Worm (Caenorhabditis elegans): ENCODE results near the gene ilys-5.

The ilys-5 gene

DNA sequence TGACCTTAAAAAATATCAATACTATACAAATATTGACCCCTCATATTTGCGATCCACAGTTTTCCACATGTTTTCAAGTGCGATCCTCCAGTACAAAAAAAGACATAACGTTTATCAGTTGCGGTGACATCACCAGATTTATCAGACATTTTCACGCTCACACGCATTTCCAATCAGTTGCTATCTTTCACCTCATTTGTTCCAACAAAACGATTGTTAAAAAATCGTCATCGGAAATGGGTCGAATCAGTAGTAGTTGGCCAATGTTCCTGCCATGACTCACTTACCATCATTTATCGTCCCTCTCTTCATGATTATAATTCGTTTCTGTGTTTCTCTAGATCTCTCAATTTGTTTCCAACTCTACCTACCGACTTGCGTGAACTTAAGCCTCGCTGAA lies 15.0 kb upstream of the ilys-5 start:
- no peak for TF ChIP-seq B0310.2 (tag; optimal IDR thresholded peaks at IDR 0.05)
- TF ChIP-seq F13C5.2 (tag; optimal IDR thresholded peaks at IDR 0.05), result no peak
- no peak for TF ChIP-seq aly-1 (tag; optimal IDR thresholded peaks at IDR 0.05)
- TF ChIP-seq ceh-36 (tag; optimal IDR thresholded peaks at IDR 0.05), result no peak

DNA sequence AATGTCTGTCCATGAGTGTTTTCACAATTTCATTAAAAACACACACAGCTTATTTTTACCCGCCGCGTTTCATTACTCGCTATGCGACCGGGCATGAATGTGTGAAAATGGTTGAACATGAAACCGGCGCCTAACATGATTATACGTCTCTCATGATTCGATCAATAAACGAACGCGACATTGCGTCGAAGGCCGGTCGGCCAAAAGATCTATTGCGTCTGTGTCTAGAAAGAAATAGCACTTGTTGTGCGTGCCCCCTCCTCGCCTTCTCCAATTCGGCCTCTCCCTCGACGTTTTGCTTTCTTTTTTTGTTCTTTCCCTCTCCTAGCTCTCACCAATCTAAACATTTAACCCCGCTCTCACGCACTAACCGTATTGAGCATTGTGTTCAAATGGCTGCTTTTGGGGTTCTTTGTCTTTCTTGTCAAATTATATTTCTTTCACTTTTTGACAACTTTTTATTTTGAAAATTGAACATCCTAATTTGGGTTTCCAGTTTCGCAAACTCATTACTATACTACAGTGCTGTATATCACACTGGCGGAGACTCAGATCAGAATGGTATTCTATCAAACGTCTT lies 14.5 kb upstream of the ilys-5 start:
- TF ChIP-seq ets-7 (tag; optimal IDR thresholded peaks at IDR 0.05) (no peak), tbx-11 (GFP tag; IDR thresholded peaks at IDR 0.05) (no peak), pes-1 (GFP tag; IDR thresholded peaks at IDR 0.05) (no peak), ama-1 (optimal IDR thresholded peaks at IDR 0.05) (no peak), ceh-13 (GFP tag; optimal IDR thresholded peaks at IDR 0.05) (no peak), hmbx-1 (tag; optimal IDR thresholded peaks at IDR 0.05) (no peak), ceh-36 (tag; optimal IDR thresholded peaks at IDR 0.05) (no peak), B0310.2 (tag; optimal IDR thresholded peaks at IDR 0.05) (no peak), sea-1 (GFP tag; conservative IDR thresholded peaks at IDR 0.05) (no peak), hmg-4 (GFP tag; optimal IDR thresholded peaks at IDR 0.05) (no peak), hnd-1 (tag; optimal IDR thresholded peaks at IDR 0.05) (no peak), F13C5.2 (tag; optimal IDR thresholded peaks at IDR 0.05) (no peak), tra-4 (tag; optimal IDR thresholded peaks at IDR 0.05) (no peak), aly-1 (tag; optimal IDR thresholded peaks at IDR 0.05) (no peak), tbx-37 (GFP tag; conservative IDR thresholded peaks at IDR 0.05) (no peak), scrt-1 (GFP tag; IDR thresholded peaks at IDR 0.05) (no peak), flt-1 (GFP tag; IDR thresholded peaks at IDR 0.05) (no peak)

ce11 chrX:6543665-6544064 lies 7.0 kb upstream of the ilys-5 start:
- TF ChIP-seq tra-4 (tag; optimal IDR thresholded peaks at IDR 0.05) (no peak), B0310.2 (tag; optimal IDR thresholded peaks at IDR 0.05) (no peak), tbx-37 (GFP tag; conservative IDR thresholded peaks at IDR 0.05) (no peak), hmg-4 (GFP tag; optimal IDR thresholded peaks at IDR 0.05) (no peak), F13C5.2 (tag; optimal IDR thresholded peaks at IDR 0.05) (no peak), tbx-11 (GFP tag; IDR thresholded peaks at IDR 0.05) (no peak), sea-1 (GFP tag; conservative IDR thresholded peaks at IDR 0.05) (no peak), ets-7 (tag; optimal IDR thresholded peaks at IDR 0.05) (no peak), hmbx-1 (tag; optimal IDR thresholded peaks at IDR 0.05) (no peak), ceh-13 (GFP tag; optimal IDR thresholded peaks at IDR 0.05) (no peak), ceh-36 (tag; optimal IDR thresholded peaks at IDR 0.05) (no peak), aly-1 (tag; optimal IDR thresholded peaks at IDR 0.05) (no peak), pes-1 (GFP tag; IDR thresholded peaks at IDR 0.05) (no peak), hnd-1 (tag; optimal IDR thresholded peaks at IDR 0.05) (no peak), flt-1 (GFP tag; IDR thresholded peaks at IDR 0.05) (no peak), ama-1 (optimal IDR thresholded peaks at IDR 0.05) (no peak), scrt-1 (GFP tag; IDR thresholded peaks at IDR 0.05) (no peak)

ce11 chrX:6542692-6543091 lies 6.1 kb upstream of the ilys-5 start, which contains the start of gene T14E8.2:
Gene T14E8.2 (plus strand): TSS chrX:6542992.
- TF ChIP-seq tra-4 (tag; optimal IDR thresholded peaks at IDR 0.05), result no peak
- no peak for TF ChIP-seq ama-1 (optimal IDR thresholded peaks at IDR 0.05)
- TF ChIP-seq tbx-37 (GFP tag; conservative IDR thresholded peaks at IDR 0.05), result no peak
- TF ChIP-seq flt-1 (GFP tag; IDR thresholded peaks at IDR 0.05), result no peak
- TF ChIP-seq scrt-1 (GFP tag; IDR thresholded peaks at IDR 0.05), result no peak
- TF ChIP-seq hnd-1 (tag; optimal IDR thresholded peaks at IDR 0.05), result no peak
- no peak for TF ChIP-seq tbx-11 (GFP tag; IDR thresholded peaks at IDR 0.05)
- TF ChIP-seq sea-1 (GFP tag; conservative IDR thresholded peaks at IDR 0.05), result no peak
- no peak for TF ChIP-seq hmbx-1 (tag; optimal IDR thresholded peaks at IDR 0.05)
- no peak for TF ChIP-seq aly-1 (tag; optimal IDR thresholded peaks at IDR 0.05)
- no peak for TF ChIP-seq pes-1 (GFP tag; IDR thresholded peaks at IDR 0.05)
- TF ChIP-seq ceh-36 (tag; optimal IDR thresholded peaks at IDR 0.05), result no peak
- no peak for TF ChIP-seq F13C5.2 (tag; optimal IDR thresholded peaks at IDR 0.05)
- TF ChIP-seq hmg-4 (GFP tag; optimal IDR thresholded peaks at IDR 0.05), result no peak
- no peak for TF ChIP-seq B0310.2 (tag; optimal IDR thresholded peaks at IDR 0.05)
- no peak for TF ChIP-seq ets-7 (tag; optimal IDR thresholded peaks at IDR 0.05)

DNA sequence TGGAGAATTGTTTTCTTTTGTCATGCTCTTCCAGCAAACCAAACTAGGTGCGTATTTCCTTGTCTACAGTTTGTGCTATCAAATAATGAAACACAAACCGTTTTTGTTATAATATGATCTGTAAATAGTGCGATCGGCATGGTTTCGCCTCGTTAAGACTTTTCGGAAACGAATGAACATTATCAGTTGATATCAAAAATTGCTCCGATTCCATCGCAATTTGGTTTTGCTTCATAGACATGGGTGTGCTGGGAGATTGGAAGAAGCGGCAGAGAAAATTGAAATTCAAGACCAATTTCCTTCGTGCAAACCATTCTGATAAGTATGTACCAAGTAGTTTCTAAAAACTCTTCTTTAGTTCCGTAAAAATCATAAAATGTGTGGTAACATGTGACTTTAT lies 1.4 kb upstream of the ilys-5 start:
- TF ChIP-seq hmg-4 (GFP tag; optimal IDR thresholded peaks at IDR 0.05) (no peak), F13C5.2 (tag; optimal IDR thresholded peaks at IDR 0.05) (no peak), ama-1 (optimal IDR thresholded peaks at IDR 0.05) (no peak), B0310.2 (tag; optimal IDR thresholded peaks at IDR 0.05) (no peak), ceh-36 (tag; optimal IDR thresholded peaks at IDR 0.05) (no peak), aly-1 (tag; optimal IDR thresholded peaks at IDR 0.05) (no peak), tra-4 (tag; optimal IDR thresholded peaks at IDR 0.05) (no peak), ets-7 (tag; optimal IDR thresholded peaks at IDR 0.05) (no peak), hmbx-1 (tag; optimal IDR thresholded peaks at IDR 0.05) (no peak), ceh-13 (GFP tag; optimal IDR thresholded peaks at IDR 0.05) (no peak), tbx-11 (GFP tag; IDR thresholded peaks at IDR 0.05) (no peak), sea-1 (GFP tag; conservative IDR thresholded peaks at IDR 0.05) (no peak), hnd-1 (tag; optimal IDR thresholded peaks at IDR 0.05) (no peak), tbx-37 (GFP tag; conservative IDR thresholded peaks at IDR 0.05) (no peak), pes-1 (GFP tag; IDR thresholded peaks at IDR 0.05) (no peak)

- TF ChIP-seq hmbx-1 (tag; optimal IDR thresholded peaks at IDR 0.05), result no peak
- no peak for TF ChIP-seq F13C5.2 (tag; optimal IDR thresholded peaks at IDR 0.05)
- TF ChIP-seq tra-4 (tag; optimal IDR thresholded peaks at IDR 0.05), result no peak
- TF ChIP-seq ceh-13 (GFP tag; optimal IDR thresholded peaks at IDR 0.05), result no peak
- TF ChIP-seq sea-1 (GFP tag; conservative IDR thresholded peaks at IDR 0.05), result no peak
- TF ChIP-seq flt-1 (GFP tag; IDR thresholded peaks at IDR 0.05), result no peak
- no peak for TF ChIP-seq hnd-1 (tag; optimal IDR thresholded peaks at IDR 0.05)
- no peak for TF ChIP-seq ama-1 (optimal IDR thresholded peaks at IDR 0.05)
- no peak for TF ChIP-seq B0310.2 (tag; optimal IDR thresholded peaks at IDR 0.05)
- no peak for TF ChIP-seq tbx-11 (GFP tag; IDR thresholded peaks at IDR 0.05)
- no peak for TF ChIP-seq ets-7 (tag; optimal IDR thresholded peaks at IDR 0.05)
- no peak for TF ChIP-seq aly-1 (tag; optimal IDR thresholded peaks at IDR 0.05)
- no peak for TF ChIP-seq tbx-37 (GFP tag; conservative IDR thresholded peaks at IDR 0.05)
- no peak for TF ChIP-seq ceh-36 (tag; optimal IDR thresholded peaks at IDR 0.05)
- no peak for TF ChIP-seq hmg-4 (GFP tag; optimal IDR thresholded peaks at IDR 0.05)
- TF ChIP-seq pes-1 (GFP tag; IDR thresholded peaks at IDR 0.05), result no peak
- TF ChIP-seq scrt-1 (GFP tag; IDR thresholded peaks at IDR 0.05), result no peak
Observed at ce11 chrX:6533038-6533437, 3.6 kb downstream of the ilys-5 start.

- TF ChIP-seq ets-7 (tag; optimal IDR thresholded peaks at IDR 0.05) (no peak), hmbx-1 (tag; optimal IDR thresholded peaks at IDR 0.05) (no peak), scrt-1 (GFP tag; IDR thresholded peaks at IDR 0.05) (no peak), hmg-4 (GFP tag; optimal IDR thresholded peaks at IDR 0.05) (no peak), sea-1 (GFP tag; conservative IDR thresholded peaks at IDR 0.05) (no peak), ceh-13 (GFP tag; optimal IDR thresholded peaks at IDR 0.05) (no peak), F13C5.2 (tag; optimal IDR thresholded peaks at IDR 0.05) (no peak), ama-1 (optimal IDR thresholded peaks at IDR 0.05) (no peak)
Observed at ce11 chrX:6531896-6532295, 4.7 kb downstream of the ilys-5 start.

All from whole organism, early embryonic.